Worm (Caenorhabditis elegans): ENCODE measurements around the gene srj-15.

- TF ChIP-seq egl-27 (tag; optimal IDR thresholded peaks at IDR 0.05) (no peak), unc-62 (GFP tag; optimal IDR thresholded peaks at IDR 0.05) (no peak), elt-2 (tag; optimal IDR thresholded peaks at IDR 0.05) (no peak), pax-3 (tag; optimal IDR thresholded peaks at IDR 0.05) (no peak), sox-4 (tag; optimal IDR thresholded peaks at IDR 0.05) (no peak), nhr-77 (tag; optimal IDR thresholded peaks at IDR 0.05) (no peak), mdl-1 (tag; optimal IDR thresholded peaks at IDR 0.05) (no peak), nhr-76 (tag; optimal IDR thresholded peaks at IDR 0.05) (no peak)
These were observed 2.3 kb upstream of the srj-15 start for ce11 chrV:1966962-1967361.

Measured in whole organism, L1 larva.